Worm (Caenorhabditis elegans): ENCODE data around the gene T20B3.14.

Gene T20B3.14

ce11 chrV:16852002-16852401, 30.9 kb upstream of the T20B3.14 start, which contains the start of gene clec-37:
Gene clec-37, minus strand, starts transcription at chrV:16852102.
- TF ChIP-seq sdc-2 (tag; optimal IDR thresholded peaks at IDR 0.05), result no peak
- TF ChIP-seq nhr-11 (tag; optimal IDR thresholded peaks at IDR 0.05), result no peak
- no peak for TF ChIP-seq K02D7.2 (tag; optimal IDR thresholded peaks at IDR 0.05)
- TF ChIP-seq unc-55 (GFP tag; optimal IDR thresholded peaks at IDR 0.05), result no peak
- TF ChIP-seq pax-1 (tag; optimal IDR thresholded peaks at IDR 0.05), result no peak
- TF ChIP-seq fkh-10 (GFP tag; optimal IDR thresholded peaks at IDR 0.05), result no peak
- TF ChIP-seq ets-4 (tag; optimal IDR thresholded peaks at IDR 0.05), result no peak
- TF ChIP-seq K09A11.1 (tag; optimal IDR thresholded peaks at IDR 0.05; ENCODE audit: insufficient read depth), result no peak
- TF ChIP-seq ceh-14 (tag; optimal IDR thresholded peaks at IDR 0.05), result no peak
- no peak for TF ChIP-seq pag-3 (tag; optimal IDR thresholded peaks at IDR 0.05; ENCODE audit: borderline replicate concordance)
- no peak for TF ChIP-seq ceh-45 (GFP tag; IDR thresholded peaks at IDR 0.05)
- TF ChIP-seq C38D4.7 (GFP tag; optimal IDR thresholded peaks at IDR 0.05), result no peak
- no peak for TF ChIP-seq pha-2 (tag; optimal IDR thresholded peaks at IDR 0.05)
- TF ChIP-seq C08G9.2 (tag; optimal IDR thresholded peaks at IDR 0.05), result no peak

DNA sequence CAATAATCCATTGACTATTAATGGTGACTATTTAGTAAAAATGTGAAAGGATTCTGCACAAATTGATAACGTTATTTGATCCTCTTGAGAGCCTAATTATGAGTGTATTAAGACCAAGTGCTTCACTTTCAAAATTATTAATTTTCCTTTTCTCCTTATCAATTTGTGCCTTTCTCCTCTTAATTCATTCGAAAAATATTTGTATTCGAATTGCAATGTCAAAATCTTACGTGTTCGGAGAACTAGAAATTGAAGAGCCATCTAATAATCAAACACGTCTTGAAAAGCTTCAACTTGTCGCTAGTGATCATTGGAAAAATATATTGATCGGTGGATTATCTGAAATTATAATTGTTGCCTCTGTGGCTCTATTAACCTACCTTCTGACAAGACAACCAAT, 27.4 kb upstream of the T20B3.14 start, which contains the start of the genes clec-36 and clec-26:
Gene clec-36 (minus strand): TSS at position 101 of the 400 bp plus-strand sequence.
Gene clec-26 (plus strand): TSS at position 114 of the 400 bp plus-strand sequence.
- TF ChIP-seq ceh-24 (tag; optimal IDR thresholded peaks at IDR 0.05) (no peak), F13H6.1 (tag; optimal IDR thresholded peaks at IDR 0.05) (no peak), pha-2 (tag; optimal IDR thresholded peaks at IDR 0.05) (no peak), ceh-30 (tag; optimal IDR thresholded peaks at IDR 0.05) (no peak), odd-2 (tag; optimal IDR thresholded peaks at IDR 0.05) (no peak), ahr-1 (tag; optimal IDR thresholded peaks at IDR 0.05) (no peak)

DNA sequence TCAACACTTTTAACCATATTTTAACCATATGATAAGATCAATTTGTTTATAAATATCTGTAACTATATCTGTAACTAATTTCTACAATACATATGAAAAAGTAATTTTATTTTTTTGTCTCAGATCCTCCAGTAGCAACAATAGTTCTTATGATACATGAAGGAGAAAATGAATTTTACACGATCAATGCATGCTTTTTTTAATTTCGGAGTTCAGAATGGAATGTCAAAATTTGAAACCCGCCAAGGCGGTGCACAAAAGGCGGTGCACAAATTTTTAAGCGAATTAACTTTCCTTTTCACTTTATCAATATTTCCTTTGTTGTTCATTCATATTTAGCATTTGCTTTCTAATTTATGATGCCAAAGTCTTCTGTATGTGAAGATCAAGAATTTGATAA, 21.8 kb upstream of the T20B3.14 start, which contains the start of gene clec-25:
Gene clec-25 (plus strand): TSS at position 301 of the 400 bp plus-strand sequence.
- TF ChIP-seq C08G9.2 (tag; optimal IDR thresholded peaks at IDR 0.05) (no peak), hlh-30 (tag; optimal IDR thresholded peaks at IDR 0.05; ENCODE audit: insufficient read depth) (no peak), ceh-14 (tag; optimal IDR thresholded peaks at IDR 0.05) (no peak), hlh-15 (tag; optimal IDR thresholded peaks at IDR 0.05) (no peak), sdc-2 (tag; optimal IDR thresholded peaks at IDR 0.05) (no peak), hlh-13 (GFP tag; optimal IDR thresholded peaks at IDR 0.05) (no peak), ceh-30 (tag; optimal IDR thresholded peaks at IDR 0.05) (no peak), fkh-6 (tag; optimal IDR thresholded peaks at IDR 0.05) (no peak), ceh-19 (GFP tag; optimal IDR thresholded peaks at IDR 0.05) (no peak), pha-2 (tag; optimal IDR thresholded peaks at IDR 0.05) (no peak), nfya-1 (tag; optimal IDR thresholded peaks at IDR 0.05) (no peak)

DNA sequence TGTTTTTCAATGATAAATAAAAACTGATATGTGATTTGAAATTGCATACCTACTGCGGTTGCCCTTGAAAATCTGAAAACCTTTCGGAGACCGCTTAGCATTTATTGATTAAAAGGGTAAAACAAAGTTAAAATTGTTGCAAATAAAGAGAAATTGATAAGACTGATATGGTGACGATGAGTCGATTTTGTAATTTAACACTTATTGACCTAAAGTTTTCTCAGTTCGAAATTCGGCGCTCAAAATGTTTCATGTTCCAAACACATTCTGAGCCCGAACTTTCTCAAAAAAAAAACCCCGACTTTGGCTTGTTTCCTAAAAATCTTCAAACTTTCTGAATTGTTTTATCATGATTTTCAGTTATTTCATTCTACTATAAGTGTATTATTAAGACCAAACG, 19.8 kb upstream of the T20B3.14 start, which contains the start of gene clec-40:
Gene clec-40 (minus strand): TSS at position 101 of the 400 bp plus-strand sequence.
- TF ChIP-seq nhr-11 (tag; optimal IDR thresholded peaks at IDR 0.05), result no peak
- TF ChIP-seq ceh-6 (GFP tag; optimal IDR thresholded peaks at IDR 0.05), result no peak
- no peak for TF ChIP-seq C08G9.2 (tag; optimal IDR thresholded peaks at IDR 0.05)
- no peak for TF ChIP-seq ceh-22 (tag; optimal IDR thresholded peaks at IDR 0.05)
- no peak for TF ChIP-seq ceh-2 (tag; optimal IDR thresholded peaks at IDR 0.05)
- no peak for TF ChIP-seq hlh-6 (tag; optimal IDR thresholded peaks at IDR 0.05)
- TF ChIP-seq T23F11.4 (GFP tag; optimal IDR thresholded peaks at IDR 0.05), result no peak
- TF ChIP-seq unc-86 (tag; optimal IDR thresholded peaks at IDR 0.05), result no peak
- no peak for TF ChIP-seq ceh-34 (tag; optimal IDR thresholded peaks at IDR 0.05)
- TF ChIP-seq ahr-1 (tag; optimal IDR thresholded peaks at IDR 0.05), result no peak

DNA sequence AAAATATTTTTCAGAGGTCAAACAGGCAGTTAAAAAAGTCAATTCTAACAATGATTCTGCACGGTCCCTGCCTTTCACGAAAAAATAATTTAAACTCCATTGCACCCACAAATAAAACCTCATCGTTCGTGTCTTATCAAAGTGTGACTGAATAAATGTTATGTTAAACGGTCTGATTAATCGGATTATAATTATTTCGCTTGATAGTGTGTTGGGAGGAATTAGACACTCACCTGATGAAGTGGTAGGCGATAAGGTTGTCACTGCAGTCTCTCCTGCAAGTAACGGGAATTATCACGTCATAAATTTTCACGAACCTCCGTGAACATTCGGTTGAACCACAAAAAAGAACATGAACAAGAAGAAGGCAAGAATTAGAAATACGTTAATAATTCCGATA, 19.2 kb upstream of the T20B3.14 start:
- no peak for TF ChIP-seq ztf-16 (tag; optimal IDR thresholded peaks at IDR 0.05)
- TF ChIP-seq dve-1 (tag; optimal IDR thresholded peaks at IDR 0.05), result no peak
- no peak for TF ChIP-seq pqm-1 (tag; optimal IDR thresholded peaks at IDR 0.05)
- no peak for TF ChIP-seq fax-1 (tag; optimal IDR thresholded peaks at IDR 0.05)
- TF ChIP-seq K09A11.1 (tag; optimal IDR thresholded peaks at IDR 0.05; ENCODE audit: insufficient read depth), result no peak
- TF ChIP-seq ref-2 (tag; optimal IDR thresholded peaks at IDR 0.05), result no peak
- no peak for TF ChIP-seq fkh-6 (tag; optimal IDR thresholded peaks at IDR 0.05)
- no peak for TF ChIP-seq pha-4 (tag; optimal IDR thresholded peaks at IDR 0.05)
- no peak for TF ChIP-seq ceh-31 (tag; optimal IDR thresholded peaks at IDR 0.05)
- TF ChIP-seq sox-2 (GFP tag; IDR thresholded peaks at IDR 0.05), result no peak
- no peak for TF ChIP-seq C38D4.7 (GFP tag; optimal IDR thresholded peaks at IDR 0.05)
- no peak for TF ChIP-seq ceh-19 (GFP tag; optimal IDR thresholded peaks at IDR 0.05)
- TF ChIP-seq madf-2 (tag; optimal IDR thresholded peaks at IDR 0.05), result no peak
